Worm (Caenorhabditis elegans): ENCODE results near the gene ugt-44.

Gene ugt-44

DNA sequence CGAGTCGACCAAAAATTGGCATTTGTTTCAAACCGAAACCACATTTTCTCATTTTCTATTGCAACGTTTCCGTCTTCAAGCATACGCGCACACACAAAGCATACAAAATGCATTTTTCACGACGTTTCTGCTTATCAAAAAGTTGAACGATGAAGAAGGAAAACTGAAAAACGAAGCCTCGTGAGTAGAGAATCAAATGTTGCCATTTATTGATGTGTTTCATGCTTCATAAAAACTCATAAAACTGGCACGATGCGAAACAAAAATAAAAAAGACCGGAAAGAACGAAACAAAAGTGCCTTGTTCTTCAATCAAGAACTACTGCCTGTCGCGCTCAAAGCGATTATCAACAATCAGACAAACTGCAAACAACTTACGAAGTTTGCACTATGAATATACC, 49.1 kb upstream of the ugt-44 start (continued):
- TF ChIP-seq Y48G9A.11 (GFP tag; IDR thresholded peaks at IDR 0.05), result no peak
- TF ChIP-seq mdl-1 (tag; optimal IDR thresholded peaks at IDR 0.05), result no peak
- no peak for TF ChIP-seq skn-1 (tag; optimal IDR thresholded peaks at IDR 0.05)
- no peak for TF ChIP-seq zfp-2 (tag; optimal IDR thresholded peaks at IDR 0.05)
- no peak for TF ChIP-seq mdt-29 (GFP tag; IDR thresholded peaks at IDR 0.05)
- peak; percentile 14 for TF ChIP-seq pqm-1 (tag; optimal IDR thresholded peaks at IDR 0.05)
- TF ChIP-seq Y75B8A.6 (GFP tag; IDR thresholded peaks at IDR 0.05), result no peak
- TF ChIP-seq tra-1 (GFP tag; IDR thresholded peaks at IDR 0.05), result no peak
- no peak for TF ChIP-seq zip-2 (tag; optimal IDR thresholded peaks at IDR 0.05)
- TF ChIP-seq mxl-2 (GFP tag; conservative IDR thresholded peaks at IDR 0.05), result no peak
- peak; percentile 67 for TF ChIP-seq nhr-28 (tag; optimal IDR thresholded peaks at IDR 0.05)
- TF ChIP-seq set-16 (GFP tag; IDR thresholded peaks at IDR 0.05), result no peak

DNA sequence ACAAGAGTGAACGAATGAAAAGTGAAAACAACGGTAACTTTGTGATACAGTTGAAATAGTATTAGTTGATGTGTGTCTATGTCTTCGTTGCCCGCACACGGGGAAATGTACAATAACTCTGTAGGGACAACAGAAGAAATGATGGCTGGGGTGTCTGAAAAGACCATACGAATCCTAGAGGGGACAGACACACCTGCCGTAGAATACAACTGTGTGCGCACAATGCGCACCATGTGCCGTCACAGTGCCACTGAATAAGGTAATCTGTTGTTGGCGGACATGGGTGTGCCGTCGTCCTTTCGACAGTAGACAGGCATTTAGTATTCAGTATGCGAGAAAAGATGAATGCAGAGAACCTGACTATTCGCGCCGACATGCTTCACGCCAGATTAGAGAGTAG, 48.3 kb upstream of the ugt-44 start:
- TF ChIP-seq aha-1 (tag) (peak; percentile 84), nhr-28 (tag; optimal IDR thresholded peaks at IDR 0.05) (peak; percentile 49), ces-1 (GFP tag; optimal IDR thresholded peaks at IDR 0.05) (no peak), mxl-3 (GFP tag; optimal IDR thresholded peaks at IDR 0.05) (peak; percentile 70), hlh-30 (tag; optimal IDR thresholded peaks at IDR 0.05; ENCODE audit: insufficient read depth) (peak; percentile 17), nhr-102 (tag; optimal IDR thresholded peaks at IDR 0.05) (no peak), ceh-20 (GFP tag; IDR thresholded peaks at IDR 0.05) (no peak), mes-2 (tag; optimal IDR thresholded peaks at IDR 0.05; ENCODE audit: poor library complexity, severe bottlenecking) (peak; percentile 28), hif-1 (tag; optimal IDR thresholded peaks at IDR 0.05) (no peak), hmg-1.1 (GFP tag; IDR thresholded peaks at IDR 0.05) (no peak), dve-1 (tag; optimal IDR thresholded peaks at IDR 0.05; ENCODE audit: insufficient read depth) (peak; percentile 10)

DNA sequence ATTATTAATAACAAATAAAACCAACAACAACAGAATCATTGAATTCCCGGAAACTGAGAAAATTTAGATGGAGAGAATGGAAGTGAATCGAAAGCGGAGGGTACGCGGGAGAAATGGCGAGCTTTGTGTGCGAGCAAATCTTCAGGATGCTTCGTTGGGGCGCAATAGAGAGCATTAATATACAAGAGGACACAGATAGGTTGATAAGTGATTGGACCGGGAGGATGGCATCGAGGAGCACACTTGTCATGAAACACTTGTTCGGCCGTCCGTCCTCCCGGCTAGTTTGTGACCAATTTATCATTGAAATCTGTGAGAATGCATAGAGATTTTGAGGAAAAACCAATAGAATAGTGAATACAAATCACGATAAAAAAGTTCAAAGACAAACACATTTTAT, 47.3 kb upstream of the ugt-44 start:
- TF ChIP-seq jun-1 (tag; optimal IDR thresholded peaks at IDR 0.05) (no peak), mes-2 (tag; optimal IDR thresholded peaks at IDR 0.05; ENCODE audit: poor library complexity, severe bottlenecking) (no peak), duxl-1 (tag; optimal IDR thresholded peaks at IDR 0.05; ENCODE audit: poor library complexity) (no peak)

- TF ChIP-seq lin-29 (GFP tag; IDR thresholded peaks at IDR 0.05) (no peak), zfp-3 (GFP tag; conservative IDR thresholded peaks at IDR 0.05) (no peak), zip-11 (GFP tag; IDR thresholded peaks at IDR 0.05) (no peak), unc-39 (tag; optimal IDR thresholded peaks at IDR 0.05) (no peak), dve-1 (tag; optimal IDR thresholded peaks at IDR 0.05; ENCODE audit: insufficient read depth) (no peak), aha-1 (tag) (no peak), unc-62 (GFP tag; optimal IDR thresholded peaks at IDR 0.05 in 1 of 2) (peak in 1 of 2 experiments; percentile 70), unc-62 (tag; optimal IDR thresholded peaks at IDR 0.05) (no peak), Y48G9A.11 (GFP tag; IDR thresholded peaks at IDR 0.05) (peak; percentile 17; the same call in 1 of the 2 replicates), lim-7 (GFP tag; IDR thresholded peaks at IDR 0.05) (no peak), sdz-12 (GFP tag; optimal IDR thresholded peaks at IDR 0.05) (no peak), daf-12 (tag; optimal IDR thresholded peaks at IDR 0.05) (no peak), ces-1 (GFP tag; optimal IDR thresholded peaks at IDR 0.05) (no peak)
These were observed 45.0 kb upstream of the ugt-44 start, which contains the start of gene F13B12.1 for ce11 chrIV:10424535-10424934. Gene F13B12.1 (minus strand): TSS chrIV:10424635.

DNA sequence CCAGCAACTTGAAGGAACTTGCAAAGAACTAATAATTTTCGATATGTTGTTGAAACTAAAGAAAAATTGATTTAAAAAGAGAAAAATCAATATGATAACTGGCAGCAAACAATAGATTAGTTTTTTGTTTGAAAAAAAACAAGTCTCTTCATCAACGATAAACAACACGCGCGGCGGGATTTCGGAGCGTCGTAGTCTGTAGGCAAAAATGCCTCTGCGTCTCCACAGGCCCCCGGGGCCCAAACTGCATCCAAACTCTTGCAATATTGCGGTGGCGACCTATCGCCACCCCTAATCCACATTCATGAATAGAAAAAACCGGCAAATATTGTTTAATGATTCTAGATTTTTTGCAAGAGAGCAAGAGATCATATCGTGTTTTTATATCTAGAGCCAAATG, 44.4 kb upstream of the ugt-44 start:
- TF ChIP-seq lin-29 (GFP tag; IDR thresholded peaks at IDR 0.05), result no peak
- TF ChIP-seq mes-2 (tag; optimal IDR thresholded peaks at IDR 0.05; ENCODE audit: poor library complexity, severe bottlenecking), result no peak
- peak; percentile 29 for TF ChIP-seq mep-1 (tag; optimal IDR thresholded peaks at IDR 0.05)
- no peak for TF ChIP-seq hmg-1.1 (GFP tag; IDR thresholded peaks at IDR 0.05)
- TF ChIP-seq madf-5 (GFP tag; IDR thresholded peaks at IDR 0.05), result no peak
- no peak for TF ChIP-seq zfp-2 (tag; optimal IDR thresholded peaks at IDR 0.05)
- peak; percentile 42 for TF ChIP-seq nhr-6 (tag; optimal IDR thresholded peaks at IDR 0.05)
- peak; percentile 82 for TF ChIP-seq aha-1 (tag)
- TF ChIP-seq Y48G9A.11 (GFP tag; IDR thresholded peaks at IDR 0.05), result peak; percentile 100
- no peak for TF ChIP-seq daf-16 (GFP tag; optimal IDR thresholded peaks at IDR 0.05)
- TF ChIP-seq daf-16 (tag; optimal IDR thresholded peaks at IDR 0.05), result peak; percentile 45
- peak; percentile 27 for TF ChIP-seq nhr-28 (tag; optimal IDR thresholded peaks at IDR 0.05)
- peak; percentile 47 for TF ChIP-seq dve-1 (tag; optimal IDR thresholded peaks at IDR 0.05; ENCODE audit: insufficient read depth)
- TF ChIP-seq hlh-30 (tag; optimal IDR thresholded peaks at IDR 0.05; ENCODE audit: insufficient read depth), result peak; percentile 24
- TF ChIP-seq zag-1 (tag; optimal IDR thresholded peaks at IDR 0.05), result no peak
- TF ChIP-seq T20F7.1 (GFP tag; optimal IDR thresholded peaks at IDR 0.05), result peak; percentile 94
- no peak for TF ChIP-seq daf-8 (GFP tag; IDR thresholded peaks at IDR 0.05)
- peak in 1 of 2 experiments; percentile 1 for TF ChIP-seq mdl-1 (tag; optimal IDR thresholded peaks at IDR 0.05)
- no peak for TF ChIP-seq egl-43 (GFP tag; IDR thresholded peaks at IDR 0.05)
- no peak for TF ChIP-seq ZK337.2 (GFP tag; IDR thresholded peaks at IDR 0.05)

Measured in whole organism, L4 larva.